Worm (Caenorhabditis elegans): ENCODE results near the gene B0250.8.

ce11 chrV:20485285-20485684 lies 15.0 kb upstream of the B0250.8 start, which contains the start of gene dhcr-7:
- TF ChIP-seq dpl-1 (GFP tag; optimal IDR thresholded peaks at IDR 0.05) (no peak), ceh-82 (tag; optimal IDR thresholded peaks at IDR 0.05) (no peak), nhr-19 (GFP tag; conservative IDR thresholded peaks at IDR 0.05) (no peak)
